ENCODE assay signal across 1 fruit fly cellular context in genomic region chr3L:15624944-15625610, dm6.
TF ChIP-seq lines count a peak whose summit lies in the region.

No protein-coding gene starts in this region.

TF ChIP-seq in whole organism, embryonic, 481 proteins besides CTCF, POLR2A, EP300 and RAD21 (continued from another document):
- TF ChIP-seq vvl (GFP tag; IDR thresholded peaks at IDR 0.05; lab: Robert Waterston, UW) (0 out of 2 replicates have a peak, but pooled peaks have one; percentile 31), sens (GFP tag; lab: Kevin White, UChicago) (peak; percentile 68), Usf (GFP tag; optimal IDR thresholded peaks at IDR 0.05; lab: Kevin White, UChicago) (no peak), CG10565 (GFP tag; optimal IDR thresholded peaks at IDR 0.05; lab: Kevin White, UChicago) (no peak), CG18599 (GFP tag; optimal IDR thresholded peaks at IDR 0.05; lab: Kevin White, UChicago) (no peak), Blimp-1 (GFP tag; optimal IDR thresholded peaks at IDR 0.05; lab: Kevin White, UChicago) (no peak), Trl (optimal IDR thresholded peaks at IDR 0.05; lab: Kevin White, UChicago) (peak; percentile 65 to 82), Trl (GFP tag; optimal IDR thresholded peaks at IDR 0.05; lab: Kevin White, UChicago) (no peak), Nf-YB (GFP tag; optimal IDR thresholded peaks at IDR 0.05; lab: Kevin White, UChicago) (no peak), pfk (GFP tag; optimal IDR thresholded peaks at IDR 0.05; lab: Kevin White, UChicago) (no peak), H15 (GFP tag; IDR thresholded peaks at IDR 0.05; lab: Robert Waterston, UW) (no peak), crol (GFP tag; IDR thresholded peaks at IDR 0.05; lab: Robert Waterston, UW) (peak; percentile 59), chinmo (GFP tag; IDR thresholded peaks at IDR 0.05; lab: Robert Waterston, UW; ENCODE audit: partially characterized antibody) (peak; percentile 93), z (GFP tag; IDR thresholded peaks at IDR 0.05; lab: Robert Waterston, UW) (no peak), Hr39 (optimal IDR thresholded peaks at IDR 0.05; lab: Kevin White, UChicago) (no peak), CG8478 (optimal IDR thresholded peaks at IDR 0.05; lab: Kevin White, UChicago) (no peak), rib (GFP tag; IDR thresholded peaks at IDR 0.05; lab: Robert Waterston, UW) (0 out of 2 replicates have a peak, but pooled peaks have one; percentile 36), lab (GFP tag; optimal IDR thresholded peaks at IDR 0.05; lab: Kevin White, UChicago) (no peak), ind (GFP tag; optimal IDR thresholded peaks at IDR 0.05; lab: Kevin White, UChicago) (no peak), trh (GFP tag; optimal IDR thresholded peaks at IDR 0.05; lab: Kevin White, UChicago) (no peak), CG9876 (GFP tag; optimal IDR thresholded peaks at IDR 0.05; lab: Kevin White, UChicago) (no peak), hkb (optimal IDR thresholded peaks at IDR 0.05; lab: Kevin White, UChicago) (no peak), hkb (GFP tag; IDR thresholded peaks at IDR 0.05; lab: Robert Waterston, UW) (no peak), Ssrp (tag; optimal IDR thresholded peaks at IDR 0.05; lab: Kevin White, UChicago) (no peak), bowl (GFP tag; IDR thresholded peaks at IDR 0.05; lab: Robert Waterston, UW) (0 out of 2 replicates have a peak, but pooled peaks have one; percentile 16), CG10209 (GFP tag; optimal IDR thresholded peaks at IDR 0.05; lab: Kevin White, UChicago) (no peak), CG11085 (GFP tag; IDR thresholded peaks at IDR 0.05; lab: Robert Waterston, UW) (no peak), CG4404 (GFP tag; IDR thresholded peaks at IDR 0.05; lab: Robert Waterston, UW) (no peak), CG2678 (tag; optimal IDR thresholded peaks at IDR 0.05; lab: Kevin White, UChicago) (no peak), NK7.1 (GFP tag; optimal IDR thresholded peaks at IDR 0.05; lab: Kevin White, UChicago) (no peak)
TF ChIP-seq in whole organism, embryonic: peak in this region for 13.
